Worm (Caenorhabditis elegans) whole organism, young adult: ENCODE measurements around the gene Y47A7.2.
A peak's percentile ranks its signal among the peaks of the same experiment; 100 is the strongest.

ENCODE experiments used
- B0261.1 ChIP-seq: sonication (generic microtip); optimal IDR thresholded peaks from 2 replicates; lab custom pipeline; 2016; ENCODE audit warnings: mild to moderate bottlenecking, missing genetic modification characterization, moderate library complexity, missing compliant biosample characterization
- D2030.7 ChIP-seq: fragments of 200-800 bp; sonication (Bioruptor generic); IDR thresholded peaks from 2 replicates; pipeline ENCODE4 v1.3.6; 2022; ENCODE audit warnings: missing genetic modification reagents, missing genetic modification characterization, missing compliant biosample characterization
- K11D2.4 ChIP-seq: fragments of 200-800 bp; sonication (Bioruptor generic); IDR thresholded peaks from 2 replicates; pipeline ENCODE4 v1.3.6; 2022; ENCODE audit warnings: missing genetic modification reagents, missing genetic modification characterization, missing compliant biosample characterization
- bed-1 ChIP-seq: fragments of 200-800 bp; sonication (Bioruptor generic); IDR thresholded peaks from 2 replicates; pipeline ENCODE4 v1.3.6; 2022; ENCODE audit warnings: missing genetic modification reagents, missing genetic modification characterization, missing compliant biosample characterization
- bed-2 ChIP-seq: fragments of 200-800 bp; sonication (Bioruptor generic); IDR thresholded peaks from 2 replicates; pipeline ENCODE4 v1.3.6; 2022; ENCODE audit warnings: missing genetic modification reagents, missing genetic modification characterization, missing compliant biosample characterization
- cebp-1 ChIP-seq, 2 experiments: fragments of 200-800 bp in 1 of 2; sonication (Bioruptor generic) in 1 of 2; sonication (generic microtip) in 1 of 2; IDR thresholded peaks in 1 of 2; optimal IDR thresholded peaks in 1 of 2; 2 replicates each; pipeline versions ENCODE4 v1.3.6 to Lab custom; 2017 to 2022; ENCODE audit warnings: missing compliant biosample characterization in 2 of 2, missing genetic modification characterization in 2 of 2, mild to moderate bottlenecking in 1 of 2, missing genetic modification reagents in 1 of 2, moderate library complexity in 1 of 2
- ceh-27 ChIP-seq: fragments of 200-800 bp; sonication (Bioruptor generic); optimal IDR thresholded peaks from 2 replicates; lab custom pipeline; 2018; ENCODE audit warnings: mild to moderate bottlenecking, missing genetic modification characterization, moderate library complexity, missing compliant biosample characterization
- egl-18 ChIP-seq: fragments of 200-800 bp; sonication (Bioruptor generic); IDR thresholded peaks from 2 replicates; pipeline ENCODE4 v1.3.6; 2022; ENCODE audit warnings: missing genetic modification reagents, missing genetic modification characterization, missing compliant biosample characterization
- ets-4 ChIP-seq: fragments of 200-800 bp; sonication (Bioruptor generic); optimal IDR thresholded peaks from 2 replicates; lab custom pipeline; 2018; ENCODE audit warnings: mild to moderate bottlenecking, missing genetic modification characterization, missing compliant biosample characterization
- gei-17 ChIP-seq: fragments of 200-800 bp; sonication (Bioruptor generic); optimal IDR thresholded peaks from 2 replicates; lab custom pipeline; 2018; ENCODE audit warnings: mild to moderate bottlenecking, missing genetic modification characterization, missing compliant biosample characterization
- him-1 ChIP-seq: sonication (generic microtip); optimal IDR thresholded peaks from 2 replicates; lab custom pipeline; 2016; ENCODE audit warnings: missing genotype, missing genetic modification reagents, missing genetic modification characterization, missing compliant biosample characterization
- hsf-1 ChIP-seq: fragments of 200-800 bp; sonication (Bioruptor generic); IDR thresholded peaks from 2 replicates; pipeline ENCODE4 v1.3.6; 2022; ENCODE audit warnings: missing genetic modification reagents, missing genetic modification characterization, missing compliant biosample characterization
- let-526 ChIP-seq: fragments of 200-800 bp; sonication (Bioruptor generic); IDR thresholded peaks from 2 replicates; pipeline ENCODE4 v1.3.6; 2022; ENCODE audit warnings: missing genetic modification reagents, missing genetic modification characterization, missing compliant biosample characterization
- lin-26 ChIP-seq: fragments of 200-800 bp; sonication (Bioruptor generic); IDR thresholded peaks from 2 replicates; pipeline ENCODE4 v1.3.6; 2022; ENCODE audit warnings: missing genetic modification reagents, missing genetic modification characterization, missing compliant biosample characterization
- lin-54 ChIP-seq: fragments of 200-800 bp; sonication (Bioruptor generic); optimal IDR thresholded peaks from 2 replicates; lab custom pipeline; 2018; ENCODE audit warnings: mild to moderate bottlenecking, missing genetic modification characterization, missing compliant biosample characterization
- lir-1 ChIP-seq: fragments of 200-800 bp; sonication (Bioruptor generic); conservative IDR thresholded peaks from 2 replicates; pipeline ENCODE4 v1.3.6; 2022; ENCODE audit warnings: missing genetic modification reagents, missing genetic modification characterization, missing compliant biosample characterization
- madf-6 ChIP-seq: fragments of 200-800 bp; sonication (Bioruptor generic); IDR thresholded peaks from 2 replicates; pipeline ENCODE4 v1.3.6; 2022; ENCODE audit warnings: missing genetic modification reagents, missing genetic modification characterization, missing compliant biosample characterization
- nfya-2 ChIP-seq: fragments of 200-800 bp; sonication (Bioruptor generic); IDR thresholded peaks from 2 replicates; pipeline ENCODE4 v1.3.6; 2022; ENCODE audit warnings: missing genetic modification reagents, missing genetic modification characterization, missing compliant biosample characterization
- nhr-80 ChIP-seq: sonication (generic microtip); optimal IDR thresholded peaks from 2 replicates; lab custom pipeline; 2016; ENCODE audit warnings: missing genetic modification characterization, missing compliant biosample characterization
- nhr-90 ChIP-seq: sonication (generic microtip); optimal IDR thresholded peaks from 2 replicates; lab custom pipeline; 2016; ENCODE audit warnings: missing genotype, mild to moderate bottlenecking, missing genetic modification characterization, missing compliant biosample characterization
- rcor-1 ChIP-seq: fragments of 200-800 bp; sonication (Bioruptor generic); IDR thresholded peaks from 2 replicates; pipeline ENCODE4 v1.3.6; 2022; ENCODE audit warnings: missing genetic modification reagents, missing genetic modification characterization, missing compliant biosample characterization
- rpc-1 ChIP-seq, 2 experiments: fragments of 150-350 bp in 1 of 2; sonication (generic microtip) in 1 of 2; optimal IDR thresholded peaks; 2 replicates each; lab custom pipeline; 2014 to 2018; ENCODE audit warnings: missing biosample characterization in 1 of 2, missing genetic modification characterization in 1 of 2, missing genetic modification reagents in 1 of 2, missing genotype in 1 of 2
- snpc-3.4 ChIP-seq: sonication (generic microtip); optimal IDR thresholded peaks from 2 replicates; lab custom pipeline; 2017; ENCODE audit warnings: missing genetic modification characterization, mild to moderate bottlenecking, missing compliant biosample characterization, antibody characterized with exemption, moderate library complexity, missing genotype, missing genetic modification reagents
- snpc-4 ChIP-seq, 5 experiments: fragments of 150-350 bp in 1 of 5; sonication (generic microtip) in 4 of 5; optimal IDR thresholded peaks; 2 replicates each; lab custom pipeline; 2014 to 2018; ENCODE audit warnings: missing genetic modification characterization in 5 of 5, missing biosample characterization in 3 of 5, antibody characterized with exemption in 2 of 5, mild to moderate bottlenecking in 2 of 5, missing compliant biosample characterization in 2 of 5, missing genotype in 2 of 5, moderate library complexity in 2 of 5, missing genetic modification reagents in 1 of 5
- tlf-1 ChIP-seq: fragments of 200-800 bp; sonication (Bioruptor generic); optimal IDR thresholded peaks from 2 replicates; lab custom pipeline; 2018; ENCODE audit warnings: mild to moderate bottlenecking, missing genetic modification characterization, missing compliant biosample characterization
- unc-62 ChIP-seq: fragments of 150-350 bp; optimal IDR thresholded peaks from 2 replicates; lab custom pipeline; 2014; ENCODE audit warnings: missing biosample characterization, missing genetic modification reagents, missing genetic modification characterization
- ztf-18 ChIP-seq: sonication (generic microtip); optimal IDR thresholded peaks from 2 replicates; lab custom pipeline; 2016; ENCODE audit warnings: missing genotype, mild to moderate bottlenecking, missing genetic modification characterization, missing compliant biosample characterization
- ztf-28 ChIP-seq: fragments of 200-800 bp; sonication (Bioruptor generic); IDR thresholded peaks from 2 replicates; pipeline ENCODE4 v1.3.6; 2022; ENCODE audit warnings: missing genetic modification reagents, missing genetic modification characterization, missing compliant biosample characterization
- ztf-3 ChIP-seq: fragments of 200-800 bp; sonication (Bioruptor generic); optimal IDR thresholded peaks from 2 replicates; lab custom pipeline; 2018; ENCODE audit warnings: mild to moderate bottlenecking, missing genetic modification characterization, missing compliant biosample characterization

Y47A7.2 gene

DNA sequence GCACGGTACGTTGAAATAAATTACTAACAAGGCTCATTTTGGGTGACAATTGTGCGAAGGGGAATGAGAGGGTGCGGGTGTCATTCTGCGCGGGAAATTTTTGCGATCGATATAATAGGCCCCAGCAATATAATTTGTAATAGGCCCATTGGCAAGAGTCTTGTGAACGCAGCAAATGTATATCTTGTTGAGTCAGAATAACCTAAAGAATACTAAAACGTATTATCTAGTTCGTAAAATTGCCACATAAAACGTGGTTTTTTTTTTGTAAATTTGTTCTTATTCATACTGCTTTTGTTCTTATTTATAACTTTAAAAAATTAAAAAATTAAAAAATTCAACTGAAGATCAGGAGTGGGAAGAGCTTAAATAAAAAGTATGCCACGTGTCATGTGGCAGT lies 41.3 kb upstream of the Y47A7.2 start, which contains the start of gene C52A10.3:
TSS of gene C52A10.3 (minus strand) at position 101 of the 400 bp plus-strand sequence.
- TF ChIP-seq bed-2 (GFP tag; lab: Robert Waterston, UW) = no peak
- TF ChIP-seq madf-6 (GFP tag; lab: Robert Waterston, UW) = no peak
- TF ChIP-seq ztf-3 (GFP tag; lab: Kevin White, UChicago) = no peak
- no peak for TF ChIP-seq snpc-4 (GFP tag; optimal IDR thresholded peaks at IDR 0.05; lab: Kevin White, UChicago)
- no peak for TF ChIP-seq snpc-4 (tag; optimal IDR thresholded peaks at IDR 0.05; lab: Kevin White, UChicago)
- no peak for TF ChIP-seq lin-26 (GFP tag; lab: Robert Waterston, UW)
- TF ChIP-seq bed-1 (GFP tag; lab: Robert Waterston, UW) = no peak
- no peak for TF ChIP-seq cebp-1 (GFP tag; IDR thresholded peaks at IDR 0.05; lab: Robert Waterston, UW)
- no peak for TF ChIP-seq cebp-1 (tag; optimal IDR thresholded peaks at IDR 0.05; lab: Kevin White, UChicago)

DNA sequence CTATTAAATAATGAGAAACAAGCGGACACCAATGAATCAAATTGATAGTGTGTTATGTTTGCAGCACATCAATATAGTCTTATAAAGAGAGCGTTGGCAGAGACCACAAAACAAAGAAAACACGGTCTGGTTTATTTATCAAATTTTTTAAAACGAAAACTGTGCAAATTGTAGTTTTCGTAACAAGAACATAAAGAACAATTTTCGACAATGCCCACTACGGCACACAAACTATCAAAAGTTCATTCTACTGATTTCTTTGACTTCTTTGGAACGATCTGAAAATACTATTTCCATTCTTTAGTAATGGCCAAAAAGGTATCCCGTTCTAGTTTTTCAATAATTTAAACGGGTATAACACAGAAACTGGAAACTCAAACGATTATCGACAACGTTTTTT lies 39.0 kb upstream of the Y47A7.2 start, which contains the start of gene cest-35.2:
TSS of gene cest-35.2 (minus strand) at position 101 of the 400 bp plus-strand sequence.
- TF ChIP-seq rcor-1 (GFP tag; lab: Robert Waterston, UW) (no peak), rpc-1 (optimal IDR thresholded peaks at IDR 0.05; lab: Kevin White, UChicago) (no peak), rpc-1 (tag; optimal IDR thresholded peaks at IDR 0.05; lab: Kevin White, UChicago) (no peak), him-1 (tag; lab: Kevin White, UChicago) (no peak), snpc-3.4 (tag; lab: Kevin White, UChicago) (no peak), B0261.1 (tag; lab: Kevin White, UChicago) (no peak)

DNA sequence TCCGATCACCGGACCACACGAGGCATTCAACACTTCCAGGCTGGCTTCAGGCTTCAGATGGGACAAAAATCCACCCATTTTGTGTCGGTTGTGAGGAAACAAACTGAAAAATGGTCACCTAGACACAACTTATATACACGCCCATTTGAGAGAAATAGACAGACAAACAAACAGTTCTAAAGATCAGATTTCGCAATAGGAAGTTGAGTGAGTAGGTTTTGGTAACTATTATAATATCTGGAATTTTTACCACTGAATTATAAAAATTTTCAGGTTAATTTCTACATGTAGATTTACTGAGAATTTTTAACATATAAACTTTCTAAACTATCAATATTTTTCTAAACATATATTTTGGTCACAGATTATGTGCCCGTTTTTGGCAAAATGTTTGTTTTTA lies 35.6 kb upstream of the Y47A7.2 start, which contains the start of gene cest-32:
TSS of gene cest-32 (minus strand) at position 115 of the 400 bp plus-strand sequence.
- TF ChIP-seq hsf-1 (GFP tag; lab: Robert Waterston, UW) (no peak), cebp-1 (GFP tag; IDR thresholded peaks at IDR 0.05; lab: Robert Waterston, UW) (peak; percentile 81), cebp-1 (tag; optimal IDR thresholded peaks at IDR 0.05; lab: Kevin White, UChicago) (peak; percentile 96)
- TF ChIP-seq, all 124 proteins: peak for 1

DNA sequence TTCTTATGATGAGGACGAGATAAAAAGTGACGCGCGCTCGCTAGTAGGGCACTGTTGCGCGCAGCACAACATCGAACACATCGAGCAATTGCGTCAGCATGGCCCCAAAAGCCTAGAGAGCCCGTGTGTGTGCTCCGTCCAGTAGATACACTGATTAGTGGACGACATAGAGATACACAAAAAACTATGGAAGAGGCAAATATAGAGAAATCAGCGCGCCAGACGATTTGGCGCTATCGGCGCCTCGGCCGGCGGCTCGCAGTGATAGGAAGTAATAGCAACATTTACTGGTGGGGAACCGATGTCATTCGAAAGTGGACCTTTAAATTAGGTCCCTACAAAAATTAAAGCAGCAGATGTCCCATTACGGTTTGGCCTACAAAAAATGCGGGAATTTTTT lies 30.4 kb upstream of the Y47A7.2 start:
- no peak for TF ChIP-seq snpc-3.4 (tag; lab: Kevin White, UChicago)
- no peak for TF ChIP-seq ztf-28 (GFP tag; lab: Robert Waterston, UW)
- 0 out of 2 replicates have a peak, but pooled peaks have one; percentile 13 for TF ChIP-seq madf-6 (GFP tag; lab: Robert Waterston, UW)

DNA sequence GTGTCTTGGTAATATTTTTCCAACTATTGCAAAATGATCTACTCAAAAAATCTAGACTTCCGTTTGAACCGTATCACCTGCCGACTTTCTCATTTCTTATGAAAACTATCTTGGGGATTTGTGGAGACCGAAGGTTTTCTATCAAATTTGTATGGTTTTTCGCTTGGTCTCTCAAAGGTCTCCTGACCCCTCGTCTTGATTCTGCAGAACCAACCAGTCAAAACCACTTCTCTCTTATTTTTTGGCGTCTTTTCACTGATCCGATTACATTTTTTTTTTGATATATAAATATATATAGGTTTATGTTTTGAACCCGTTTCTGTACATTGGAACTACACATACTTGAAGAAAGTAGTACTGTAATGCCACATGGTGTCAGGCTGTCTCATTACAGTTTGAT lies 27.5 kb upstream of the Y47A7.2 start:
- TF ChIP-seq ets-4 (GFP tag; lab: Kevin White, UChicago) (no peak), egl-18 (GFP tag; lab: Robert Waterston, UW) (no peak), tlf-1 (no peak), nfya-2 (GFP tag; lab: Robert Waterston, UW) (no peak), nhr-90 (tag; lab: Kevin White, UChicago) (no peak), ceh-27 (no peak), D2030.7 (GFP tag; lab: Robert Waterston, UW) (no peak), lin-54 (GFP tag; lab: Kevin White, UChicago) (no peak), K11D2.4 (GFP tag; lab: Robert Waterston, UW) (no peak), ztf-28 (GFP tag; lab: Robert Waterston, UW) (no peak), lir-1 (GFP tag; lab: Robert Waterston, UW) (no peak), unc-62 (GFP tag; lab: Kevin White, UChicago) (no peak), let-526 (GFP tag; lab: Robert Waterston, UW) (no peak), ztf-18 (no peak)

DNA sequence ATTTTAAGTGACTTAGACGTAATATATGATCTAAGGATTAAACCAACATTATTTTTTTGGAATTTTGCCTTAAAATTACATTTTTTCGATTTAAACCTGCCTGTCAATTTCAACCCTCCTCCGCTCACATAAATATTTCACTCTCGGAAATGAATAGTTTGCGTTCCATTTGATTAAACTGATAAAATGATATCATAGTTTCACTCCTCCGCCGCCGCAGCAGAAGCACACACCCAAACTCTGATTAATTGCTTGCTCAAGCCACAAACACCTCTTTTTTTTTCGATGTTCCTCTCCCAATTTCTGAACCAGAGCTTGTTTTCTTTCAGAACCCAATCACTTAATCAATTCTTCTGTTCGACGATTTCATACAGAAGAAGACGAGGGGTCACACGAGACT lies 24.9 kb upstream of the Y47A7.2 start, which contains the start of gene Y49G5B.1:
TSS of gene Y49G5B.1 (plus strand) at position 324 of the 400 bp plus-strand sequence.
- TF ChIP-seq gei-17 (GFP tag; lab: Kevin White, UChicago) (no peak), nhr-80 (tag; lab: Kevin White, UChicago) (peak; percentile 59)
